Worm (Caenorhabditis elegans) whole organism, L2 larva: ENCODE data around the gene parn-1.
A peak's percentile ranks its signal among the peaks of the same experiment; 100 is the strongest.

Experiments
- C34F6.9 ChIP-seq: fragments of 150-350 bp; optimal IDR thresholded peaks from 2 replicates; lab custom pipeline; 2014; ENCODE audit warnings: missing biosample characterization, missing genetic modification characterization
- F13H6.1 ChIP-seq: sonication (generic microtip); optimal IDR thresholded peaks from 2 replicates; lab custom pipeline; 2016; ENCODE audit warnings: missing genetic modification characterization, missing compliant biosample characterization
- R02D3.7 ChIP-seq: fragments of 150-350 bp; optimal IDR thresholded peaks from 2 replicates; lab custom pipeline; 2014; ENCODE audit warnings: missing biosample characterization, missing genetic modification characterization
- ZK546.5 ChIP-seq: sonication (generic microtip); optimal IDR thresholded peaks from 2 replicates; lab custom pipeline; 2017; ENCODE audit warnings: missing biosample characterization, missing genetic modification characterization
- alr-1 ChIP-seq: fragments of 150-350 bp; optimal IDR thresholded peaks from 2 replicates; lab custom pipeline; 2014; ENCODE audit warnings: missing biosample characterization, missing genetic modification characterization
- aly-2 ChIP-seq: fragments of 150-350 bp; optimal IDR thresholded peaks from 2 replicates; lab custom pipeline; 2014; ENCODE audit warnings: missing biosample characterization, missing genetic modification characterization
- ama-1 ChIP-seq: fragments of 150-350 bp; optimal IDR thresholded peaks from 2 replicates; lab custom pipeline; 2018; ENCODE audit warnings: inconsistent platforms
- ceh-16 ChIP-seq: fragments of 150-350 bp; optimal IDR thresholded peaks from 2 replicates; lab custom pipeline; 2014; ENCODE audit warnings: missing biosample characterization, missing genetic modification characterization
- crh-2 ChIP-seq: sonication (generic microtip); optimal IDR thresholded peaks from 2 replicates; lab custom pipeline; 2017; ENCODE audit warnings: missing biosample characterization, missing genetic modification characterization
- dmd-4 ChIP-seq: sonication (generic microtip); optimal IDR thresholded peaks from 2 replicates; lab custom pipeline; 2017; ENCODE audit warnings: missing biosample characterization, missing genetic modification characterization
- egl-27 ChIP-seq: sonication (generic microtip); optimal IDR thresholded peaks from 3 replicates; lab custom pipeline; 2017; ENCODE audit warnings: missing biosample characterization, missing genetic modification reagents, missing genetic modification characterization
- elt-1 ChIP-seq: fragments of 150-350 bp; optimal IDR thresholded peaks from 2 replicates; lab custom pipeline; 2014; ENCODE audit warnings: missing biosample characterization, missing genetic modification characterization
- elt-3 ChIP-seq: sonication (generic microtip); optimal IDR thresholded peaks from 2 replicates; lab custom pipeline; 2017; ENCODE audit warnings: missing biosample characterization, missing genetic modification characterization
- fos-1 ChIP-seq: fragments of 150-350 bp; optimal IDR thresholded peaks from 2 replicates; lab custom pipeline; 2014; ENCODE audit warnings: missing biosample characterization, missing genetic modification characterization
- gmeb-1 ChIP-seq: fragments of 150-350 bp; optimal IDR thresholded peaks from 2 replicates; lab custom pipeline; 2014; ENCODE audit warnings: missing biosample characterization, missing genetic modification characterization
- lin-13 ChIP-seq: fragments of 150-350 bp; optimal IDR thresholded peaks from 2 replicates; lab custom pipeline; 2014; ENCODE audit warnings: missing biosample characterization, missing genetic modification reagents, missing genetic modification characterization
- mab-5 ChIP-seq: fragments of 150-350 bp; optimal IDR thresholded peaks from 2 replicates; lab custom pipeline; 2014; ENCODE audit warnings: missing biosample characterization, missing genetic modification characterization
- mbf-1 ChIP-seq: sonication (generic microtip); optimal IDR thresholded peaks from 2 replicates; lab custom pipeline; 2017; ENCODE audit warnings: missing biosample characterization, missing genetic modification characterization
- mdl-1 ChIP-seq, 2 experiments: fragments of 150-350 bp in 1 of 2; sonication (generic microtip) in 1 of 2; optimal IDR thresholded peaks; 2 replicates each; lab custom pipeline; 2017; ENCODE audit warnings: missing biosample characterization in 2 of 2, missing genetic modification characterization in 2 of 2
- nhr-10 ChIP-seq: sonication (generic microtip); optimal IDR thresholded peaks from 2 replicates; lab custom pipeline; 2017; ENCODE audit warnings: missing biosample characterization, missing genetic modification characterization
- nhr-11 ChIP-seq: fragments of 150-350 bp; optimal IDR thresholded peaks from 2 replicates; lab custom pipeline; 2014; ENCODE audit warnings: missing biosample characterization, missing genetic modification characterization
- nhr-129 ChIP-seq: fragments of 150-350 bp; optimal IDR thresholded peaks from 2 replicates; lab custom pipeline; 2014; ENCODE audit warnings: missing biosample characterization, missing genetic modification characterization
- nhr-21 ChIP-seq: fragments of 150-350 bp; optimal IDR thresholded peaks from 2 replicates; lab custom pipeline; 2014; ENCODE audit warnings: missing biosample characterization, missing genetic modification characterization
- nhr-23 ChIP-seq: fragments of 150-350 bp; optimal IDR thresholded peaks from 2 replicates; lab custom pipeline; 2014; ENCODE audit warnings: missing biosample characterization, missing genetic modification reagents, missing genetic modification characterization
- nhr-237 ChIP-seq: fragments of 150-350 bp; optimal IDR thresholded peaks from 2 replicates; lab custom pipeline; 2014; ENCODE audit warnings: missing biosample characterization, missing genetic modification characterization
- nhr-6 ChIP-seq: fragments of 150-350 bp; optimal IDR thresholded peaks from 2 replicates; lab custom pipeline; 2014; ENCODE audit warnings: missing biosample characterization, missing genetic modification characterization
- nhr-77 ChIP-seq: fragments of 150-350 bp; optimal IDR thresholded peaks from 2 replicates; lab custom pipeline; 2014; ENCODE audit warnings: missing biosample characterization, missing genetic modification characterization
- peb-1 ChIP-seq: fragments of 150-350 bp; optimal IDR thresholded peaks from 2 replicates; lab custom pipeline; 2014; ENCODE audit warnings: missing biosample characterization, missing genetic modification characterization
- sem-4 ChIP-seq: fragments of 150-350 bp; optimal IDR thresholded peaks from 2 replicates; lab custom pipeline; 2014; ENCODE audit warnings: missing biosample characterization, missing genetic modification reagents, missing genetic modification characterization
- skn-1 ChIP-seq: sonication (generic microtip); optimal IDR thresholded peaks from 2 replicates; lab custom pipeline; 2017; ENCODE audit warnings: missing biosample characterization, missing genetic modification characterization
- sma-3 ChIP-seq: sonication (generic microtip); optimal IDR thresholded peaks from 2 replicates; lab custom pipeline; 2016; ENCODE audit warnings: missing genetic modification reagents, missing genetic modification characterization, missing compliant biosample characterization
- sma-9 ChIP-seq, 2 experiments: fragments of 150-350 bp in 1 of 2; sonication (generic microtip) in 1 of 2; optimal IDR thresholded peaks; 2 replicates each; lab custom pipeline; 2014 to 2016; ENCODE audit warnings: missing genetic modification characterization in 2 of 2, mild to moderate bottlenecking in 1 of 2, missing biosample characterization in 1 of 2, missing compliant biosample characterization in 1 of 2, missing genetic modification reagents in 1 of 2, moderate library complexity in 1 of 2
- snpc-4 ChIP-seq: fragments of 150-350 bp; optimal IDR thresholded peaks from 2 replicates; lab custom pipeline; 2014; ENCODE audit warnings: missing biosample characterization, missing genetic modification characterization
- unc-39 ChIP-seq: fragments of 150-350 bp; optimal IDR thresholded peaks from 2 replicates; lab custom pipeline; 2014; ENCODE audit warnings: missing biosample characterization, missing genetic modification characterization
- unc-55 ChIP-seq: fragments of 150-350 bp; sonication (generic microtip); optimal IDR thresholded peaks from 3 replicates; lab custom pipeline; 2014; ENCODE audit warnings: missing biosample characterization, missing genetic modification reagents, missing genetic modification characterization
- unc-62 ChIP-seq: fragments of 150-350 bp; optimal IDR thresholded peaks from 2 replicates; lab custom pipeline; 2014; ENCODE audit warnings: missing biosample characterization, missing genetic modification reagents, missing genetic modification characterization
- zag-1 ChIP-seq: fragments of 150-350 bp; optimal IDR thresholded peaks from 2 replicates; lab custom pipeline; 2014; ENCODE audit warnings: missing biosample characterization, missing genetic modification characterization
- ztf-1 ChIP-seq: fragments of 200-800 bp; sonication (Bioruptor generic); conservative IDR thresholded peaks from 2 replicates; pipeline ENCODE4 v1.3.6; 2022; ENCODE audit warnings: missing genetic modification characterization, missing compliant biosample characterization
- ztf-4 ChIP-seq: fragments of 150-350 bp; optimal IDR thresholded peaks from 2 replicates; lab custom pipeline; 2014; ENCODE audit warnings: missing biosample characterization, missing genetic modification characterization

parn-1 gene

ce11 chrV:12736166-12736753 lies 41.2 kb upstream of the parn-1 start, which contains the start of gene cky-1:
Gene cky-1, plus strand, starts transcription at chrV:12736703.
- no peak for TF ChIP-seq R02D3.7 (tag; lab: Kevin White, UChicago)
- TF ChIP-seq nhr-77 (tag; lab: Kevin White, UChicago), result no peak
- TF ChIP-seq peb-1 (tag; lab: Kevin White, UChicago), result peak; percentile 71

ce11 chrV:12733465-12734248 lies 38.6 kb upstream of the parn-1 start, which contains the start of the genes dhs-21 and xbx-9:
Gene dhs-21, minus strand, starts transcription at chrV:12733645.
Gene xbx-9, plus strand, starts transcription at chrV:12734198.
- no peak for TF ChIP-seq nhr-77 (tag; lab: Kevin White, UChicago)
- TF ChIP-seq unc-55, result no peak
- TF ChIP-seq unc-62 (GFP tag; lab: Kevin White, UChicago), result no peak
- no peak for TF ChIP-seq ztf-4
- TF ChIP-seq nhr-11 (tag; lab: Kevin White, UChicago), result no peak
- no peak for TF ChIP-seq ZK546.5 (tag; lab: Kevin White, UChicago)
- TF ChIP-seq nhr-237 (tag; lab: Kevin White, UChicago), result no peak
- TF ChIP-seq C34F6.9 (tag; lab: Kevin White, UChicago), result no peak
- TF ChIP-seq aly-2, result no peak
- peak; percentile 87 for TF ChIP-seq nhr-129 (tag; lab: Kevin White, UChicago)
- TF ChIP-seq unc-39, result no peak
- TF ChIP-seq mdl-1 (tag; optimal IDR thresholded peaks at IDR 0.05; lab: Kevin White, UChicago), result no peak
- peak; percentile 11 for TF ChIP-seq sma-3 (GFP tag; lab: Kevin White, UChicago)
- no peak for TF ChIP-seq ama-1 (lab: Kevin White, UChicago)
- no peak for TF ChIP-seq nhr-23 (tag; lab: Kevin White, UChicago)
- TF ChIP-seq gmeb-1, result no peak
- peak; percentile 50 for TF ChIP-seq sma-9 (GFP tag; optimal IDR thresholded peaks at IDR 0.05; lab: Kevin White, UChicago)
- TF ChIP-seq sma-9 (tag; optimal IDR thresholded peaks at IDR 0.05; lab: Kevin White, UChicago), result no peak
- TF ChIP-seq mbf-1 (tag; lab: Kevin White, UChicago), result no peak
- TF ChIP-seq fos-1, result peak; percentile 59
- no peak for TF ChIP-seq elt-3 (tag; lab: Kevin White, UChicago)
- TF ChIP-seq nhr-6 (tag; lab: Kevin White, UChicago), result no peak
- no peak for TF ChIP-seq sem-4 (tag; lab: Kevin White, UChicago)
- no peak for TF ChIP-seq elt-1 (tag; lab: Kevin White, UChicago)
- no peak for TF ChIP-seq skn-1

DNA sequence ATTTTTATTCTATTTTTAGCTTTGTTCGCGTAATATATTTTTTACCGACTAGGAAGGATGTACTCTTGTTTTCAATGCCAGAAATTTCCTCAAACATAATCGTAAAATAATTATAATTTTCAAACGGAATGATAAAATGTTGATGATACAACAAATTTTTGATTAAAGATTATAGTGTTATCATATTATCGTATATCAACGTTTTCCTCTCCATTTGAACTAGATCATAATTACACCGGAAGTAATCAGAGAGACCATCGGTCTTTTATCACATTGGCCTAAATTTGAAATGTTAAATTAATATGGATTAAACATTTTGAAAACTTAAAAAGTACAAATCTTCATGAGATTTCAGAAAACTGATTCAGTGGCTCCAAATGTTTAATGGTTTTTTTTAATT lies 37.7 kb upstream of the parn-1 start:
- TF ChIP-seq F13H6.1 (tag; lab: Kevin White, UChicago), result no peak
- no peak for TF ChIP-seq gmeb-1
- peak; percentile 62 for TF ChIP-seq fos-1
- no peak for TF ChIP-seq ztf-4
- no peak for TF ChIP-seq mdl-1 (tag; optimal IDR thresholded peaks at IDR 0.05; lab: Kevin White, UChicago)
- peak; percentile 46 for TF ChIP-seq sma-9 (GFP tag; optimal IDR thresholded peaks at IDR 0.05; lab: Kevin White, UChicago)
- no peak for TF ChIP-seq sma-9 (tag; optimal IDR thresholded peaks at IDR 0.05; lab: Kevin White, UChicago)
- no peak for TF ChIP-seq R02D3.7 (tag; lab: Kevin White, UChicago)
- TF ChIP-seq crh-2 (tag; lab: Kevin White, UChicago), result peak; percentile 18
- no peak for TF ChIP-seq snpc-4 (tag; lab: Kevin White, UChicago)

- TF ChIP-seq ceh-16 (tag; lab: Kevin White, UChicago) (no peak), nhr-6 (tag; lab: Kevin White, UChicago) (no peak), alr-1 (no peak)
Measured at ce11 chrV:12729220-12729619, 34.2 kb upstream of the parn-1 start, which contains the start of gene R11D1.10. Gene R11D1.10, plus strand, starts transcription at chrV:12729520.

ce11 chrV:12728062-12728665 lies 33.1 kb upstream of the parn-1 start, which contains the start of the genes rpl-28 and mrpl-49:
Gene rpl-28, minus strand, starts transcription at chrV:12728112.
Gene mrpl-49, plus strand, starts transcription at chrV:12728631.
- TF ChIP-seq peb-1 (tag; lab: Kevin White, UChicago), result no peak
- TF ChIP-seq nhr-129 (tag; lab: Kevin White, UChicago), result peak; percentile 89
- peak; percentile 82 for TF ChIP-seq R02D3.7 (tag; lab: Kevin White, UChicago)
- TF ChIP-seq unc-55, result peak; percentile 98
- peak; percentile 89 for TF ChIP-seq lin-13 (GFP tag; lab: Kevin White, UChicago)
- TF ChIP-seq zag-1 (tag; lab: Kevin White, UChicago), result peak; percentile 36
- no peak for TF ChIP-seq nhr-6 (tag; lab: Kevin White, UChicago)
- TF ChIP-seq unc-62 (GFP tag; lab: Kevin White, UChicago), result no peak
- no peak for TF ChIP-seq elt-1 (tag; lab: Kevin White, UChicago)
- peak; percentile 72 for TF ChIP-seq F13H6.1 (tag; lab: Kevin White, UChicago)
- TF ChIP-seq nhr-237 (tag; lab: Kevin White, UChicago), result no peak
- TF ChIP-seq ztf-1 (GFP tag; lab: Robert Waterston, UW), result no peak
- peak; percentile 85 for TF ChIP-seq gmeb-1
- no peak for TF ChIP-seq dmd-4 (tag; lab: Kevin White, UChicago)
- TF ChIP-seq nhr-10 (tag; lab: Kevin White, UChicago), result no peak
- peak; percentile 82 for TF ChIP-seq mab-5 (tag; lab: Kevin White, UChicago)
- TF ChIP-seq nhr-21 (tag; lab: Kevin White, UChicago), result peak; percentile 75
- TF ChIP-seq sma-9 (GFP tag; optimal IDR thresholded peaks at IDR 0.05; lab: Kevin White, UChicago), result peak; percentile 85
- no peak for TF ChIP-seq sma-9 (tag; optimal IDR thresholded peaks at IDR 0.05; lab: Kevin White, UChicago)
- peak; percentile 47 for TF ChIP-seq egl-27
- no peak for TF ChIP-seq alr-1
- TF ChIP-seq C34F6.9 (tag; lab: Kevin White, UChicago), result peak; percentile 96
- peak; percentile 80 for TF ChIP-seq sma-3 (GFP tag; lab: Kevin White, UChicago)
- peak; percentile 49 for TF ChIP-seq skn-1
- no peak for TF ChIP-seq nhr-11 (tag; lab: Kevin White, UChicago)
